Fruit fly (Drosophila melanogaster): ENCODE measurements around the gene Tm2.
A peak's percentile ranks its signal among the peaks of the same experiment; 100 is the strongest.

The Tm2 gene

DNA sequence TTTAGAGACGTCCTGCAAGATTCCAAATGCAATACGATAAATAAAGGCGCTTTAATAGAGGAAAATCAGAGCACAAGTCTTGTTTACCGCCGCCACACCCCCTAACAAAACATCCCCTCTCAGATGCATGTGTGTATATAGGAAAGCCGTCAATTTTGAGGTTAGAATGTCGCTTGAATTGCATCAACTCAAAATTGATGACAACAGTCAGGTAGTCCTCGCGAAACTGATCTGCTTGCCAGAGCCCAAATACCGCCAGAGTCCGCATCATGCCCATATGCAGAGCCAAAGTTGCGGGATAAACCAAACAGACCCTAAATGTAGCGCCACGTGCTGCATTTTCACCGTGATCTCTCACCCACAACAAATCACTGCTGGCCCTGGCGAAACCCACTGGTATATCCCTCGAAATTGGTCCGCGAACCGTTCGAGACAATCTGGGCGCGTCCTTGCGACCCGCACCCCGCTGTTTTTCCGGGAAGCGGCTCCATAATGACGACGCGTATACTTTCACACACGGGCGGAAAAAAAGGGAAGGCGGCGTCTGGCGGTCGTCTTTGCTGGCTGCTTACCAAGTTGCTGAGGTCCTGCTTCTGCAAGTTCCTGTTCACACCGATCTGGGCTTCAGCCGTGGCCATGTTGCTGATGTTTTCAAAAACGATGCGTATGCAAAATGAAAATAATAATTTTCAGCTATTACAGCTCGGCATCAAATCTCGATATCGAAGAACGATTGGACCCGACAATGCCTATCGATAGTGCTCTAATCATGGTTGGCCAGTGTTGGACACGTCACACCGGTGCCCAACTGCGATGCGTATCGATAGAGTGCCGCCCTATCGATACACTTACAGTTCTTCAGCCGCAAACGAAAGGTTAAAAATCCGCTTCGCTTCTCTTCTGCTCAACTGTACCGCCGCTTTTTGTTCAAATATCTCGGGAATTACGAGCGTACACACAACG lies 47.0 kb upstream of the Tm2 start, which contains the start of the genes eIF2gamma and Set (continued):
- peak; percentile 98 for TF ChIP-seq CG42726 (GFP tag; IDR thresholded peaks at IDR 0.05; ENCODE audit: partially characterized antibody)
- TF ChIP-seq Dbx (GFP tag; IDR thresholded peaks at IDR 0.05) = peak; percentile 64
- TF ChIP-seq CG14050 (GFP tag; IDR thresholded peaks at IDR 0.05) = no peak
- TF ChIP-seq Meics (GFP tag; optimal IDR thresholded peaks at IDR 0.05) = no peak
- no peak for TF ChIP-seq pum (GFP tag; optimal IDR thresholded peaks at IDR 0.05)
- no peak for TF ChIP-seq sd (tag; optimal IDR thresholded peaks at IDR 0.05)
- no peak for TF ChIP-seq Abd-B (GFP tag; optimal IDR thresholded peaks at IDR 0.05)
- peak; percentile 17 for TF ChIP-seq Tbp (GFP tag; optimal IDR thresholded peaks at IDR 0.05)
- TF ChIP-seq insv (GFP tag; optimal IDR thresholded peaks at IDR 0.05) = peak in 1 of 2 experiments; percentile 4
- TF ChIP-seq Oli (tag; optimal IDR thresholded peaks at IDR 0.05) = no peak
- TF ChIP-seq CG12219 (GFP tag; optimal IDR thresholded peaks at IDR 0.05) = no peak
- TF ChIP-seq p53 (GFP tag; optimal IDR thresholded peaks at IDR 0.05) = peak; percentile 5
- TF ChIP-seq Hand (GFP tag; optimal IDR thresholded peaks at IDR 0.05) = no peak
- no peak for TF ChIP-seq cwo (GFP tag; optimal IDR thresholded peaks at IDR 0.05)
- no peak for TF ChIP-seq peb (GFP tag; IDR thresholded peaks at IDR 0.05)
- TF ChIP-seq CG2199 (GFP tag; IDR thresholded peaks at IDR 0.05) = no peak
- 0 out of 3 replicates have a peak, but pooled peaks have one; percentile 26 for TF ChIP-seq otp (GFP tag; IDR thresholded peaks at IDR 0.05)
- TF ChIP-seq Poxn (GFP tag; IDR thresholded peaks at IDR 0.05) = no peak
- TF ChIP-seq CG10959 (GFP tag; IDR thresholded peaks at IDR 0.05) = peak; percentile 24; the same call in 1 of the 2 replicates
- peak; percentile 9 for TF ChIP-seq CG3163 (GFP tag; optimal IDR thresholded peaks at IDR 0.05)
- TF ChIP-seq eyg (GFP tag; optimal IDR thresholded peaks at IDR 0.05) = peak; percentile 19
- no peak for TF ChIP-seq gsb (GFP tag; IDR thresholded peaks at IDR 0.05)
- no peak for TF ChIP-seq Chrac-16 (GFP tag; optimal IDR thresholded peaks at IDR 0.05)
- TF ChIP-seq Lim3 (GFP tag; IDR thresholded peaks at IDR 0.05) = no peak
- TF ChIP-seq CG2116 (GFP tag; optimal IDR thresholded peaks at IDR 0.05) = peak; percentile 96
- TF ChIP-seq dmrt11E (tag; optimal IDR thresholded peaks at IDR 0.05) = no peak
- TF ChIP-seq CG11560 (tag; IDR thresholded peaks at IDR 0.05) = no peak
- no peak for TF ChIP-seq CG30431 (GFP tag; optimal IDR thresholded peaks at IDR 0.05)
- no peak for TF ChIP-seq mirr (GFP tag; optimal IDR thresholded peaks at IDR 0.05)
- TF ChIP-seq gro (GFP tag; optimal IDR thresholded peaks at IDR 0.05) = peak; percentile 60
- no peak for TF ChIP-seq Fer2 (tag; optimal IDR thresholded peaks at IDR 0.05)
- TF ChIP-seq zf30C (GFP tag; optimal IDR thresholded peaks at IDR 0.05) = no peak
- TF ChIP-seq CG1602 (GFP tag; optimal IDR thresholded peaks at IDR 0.05) = no peak
- TF ChIP-seq MTF-1 (GFP tag; optimal IDR thresholded peaks at IDR 0.05; ENCODE audit: borderline replicate concordance) = no peak
- no peak; the same call in 2 of the 3 replicates for TF ChIP-seq H15 (GFP tag; IDR thresholded peaks at IDR 0.05)
- peak; percentile 88 for TF ChIP-seq sna (GFP tag; IDR thresholded peaks at IDR 0.05; ENCODE audit: partially characterized antibody)
- TF ChIP-seq Oaz (GFP tag; IDR thresholded peaks at IDR 0.05) = no peak
- peak; percentile 55 for TF ChIP-seq jumu (GFP tag; optimal IDR thresholded peaks at IDR 0.05)
- TF ChIP-seq MBD-R2 (GFP tag; IDR thresholded peaks at IDR 0.05) = peak; percentile 88
- no peak for TF ChIP-seq CG8478 (optimal IDR thresholded peaks at IDR 0.05)
- peak; percentile 100 for TF ChIP-seq Dref (GFP tag; IDR thresholded peaks at IDR 0.05)
- TF ChIP-seq lmd (GFP tag; IDR thresholded peaks at IDR 0.05) = peak; percentile 16; the same call in 1 of the 2 replicates
- TF ChIP-seq jing (GFP tag; optimal IDR thresholded peaks at IDR 0.05) = no peak
- TF ChIP-seq sens-2 (GFP tag; IDR thresholded peaks at IDR 0.05) = 0 out of 2 replicates have a peak, but pooled peaks have one; percentile 5
- TF ChIP-seq CG8944 (GFP tag; optimal IDR thresholded peaks at IDR 0.05) = peak; percentile 25
- peak; percentile 39; the same call in 1 of the 2 replicates for TF ChIP-seq CG1024 (GFP tag; IDR thresholded peaks at IDR 0.05)
- TF ChIP-seq sisA (GFP tag; IDR thresholded peaks at IDR 0.05) = no peak
- TF ChIP-seq tna (GFP tag; IDR thresholded peaks at IDR 0.05; ENCODE audit: partially characterized antibody) = peak; percentile 98
- TF ChIP-seq row (GFP tag; IDR thresholded peaks at IDR 0.05) = peak; percentile 45; the same call in 2 of the 3 replicates
